Worm (Caenorhabditis elegans): Measurements from ENCODE around the gene col-173.

DNA sequence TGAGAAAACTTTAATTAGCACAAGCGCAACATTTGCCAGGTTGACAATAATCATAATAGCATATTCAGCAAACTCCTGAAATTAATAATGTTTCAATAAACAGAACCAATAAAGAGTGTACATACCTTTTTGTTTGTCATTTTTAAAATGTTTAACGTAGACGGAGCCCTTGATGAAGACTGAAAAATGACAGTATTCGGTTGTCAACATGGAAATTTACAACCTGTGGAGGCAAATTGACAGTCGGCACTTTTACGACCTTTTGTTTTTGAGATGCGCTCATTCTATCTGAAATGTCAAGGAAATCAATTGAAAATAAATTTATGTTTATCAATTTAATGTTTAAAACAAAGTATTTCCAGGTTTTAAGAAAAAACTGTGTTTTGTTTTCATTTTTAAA is 7.1 kb upstream of the col-173 start:
- TF ChIP-seq snpc-4 (tag; optimal IDR thresholded peaks at IDR 0.05) (no peak), zag-1 (tag; optimal IDR thresholded peaks at IDR 0.05) (no peak), fkh-10 (GFP tag; optimal IDR thresholded peaks at IDR 0.05) (no peak), elt-3 (tag; optimal IDR thresholded peaks at IDR 0.05) (no peak), pqm-1 (tag; optimal IDR thresholded peaks at IDR 0.05) (peak; percentile 5), sea-2 (GFP tag; optimal IDR thresholded peaks at IDR 0.05) (no peak), nhr-77 (tag; optimal IDR thresholded peaks at IDR 0.05) (no peak), nfya-1 (tag; optimal IDR thresholded peaks at IDR 0.05; ENCODE audit: insufficient read depth) (no peak), jun-1 (tag; optimal IDR thresholded peaks at IDR 0.05) (no peak)
